Fruit fly (Drosophila melanogaster): ENCODE results near the gene CG33688.

- TF ChIP-seq Crg-1 (GFP tag; optimal IDR thresholded peaks at IDR 0.05), result no peak
- no peak for TF ChIP-seq CG1620 (GFP tag; optimal IDR thresholded peaks at IDR 0.05)
- no peak for TF ChIP-seq pad (GFP tag; optimal IDR thresholded peaks at IDR 0.05)
- TF ChIP-seq CG12768 (GFP tag; optimal IDR thresholded peaks at IDR 0.05), result no peak
- TF ChIP-seq CG5204 (GFP tag; optimal IDR thresholded peaks at IDR 0.05), result no peak
- no peak for TF ChIP-seq Clk (GFP tag; optimal IDR thresholded peaks at IDR 0.05)
- TF ChIP-seq CG33017 (tag; optimal IDR thresholded peaks at IDR 0.05), result no peak
- no peak for TF ChIP-seq CG7045 (GFP tag; optimal IDR thresholded peaks at IDR 0.05)
Measured at dm6 chr3L:16157251-16158190, 41.5 kb upstream of the CG33688 start.

Measured in whole organism, adult.